Worm (Caenorhabditis elegans) whole organism, late embryonic: ENCODE results near the gene srw-53.

Source experiments
- F13H6.1 ChIP-seq: sonication (generic microtip); optimal IDR thresholded peaks from 2 replicates; lab custom pipeline; 2016; ENCODE audit warnings: missing genetic modification characterization, missing compliant biosample characterization
- ama-1 ChIP-seq: fragments of 150-350 bp; optimal IDR thresholded peaks from 2 replicates; lab custom pipeline; 2014
- elt-2 ChIP-seq: sonication (generic microtip); optimal IDR thresholded peaks from 2 replicates; lab custom pipeline; 2016; ENCODE audit warnings: missing genetic modification reagents, missing genetic modification characterization, missing compliant biosample characterization
- elt-4 ChIP-seq: sonication (generic microtip); optimal IDR thresholded peaks from 2 replicates; lab custom pipeline; 2016; ENCODE audit warnings: missing genetic modification characterization, missing compliant biosample characterization
- ets-4 ChIP-seq: sonication (generic microtip); optimal IDR thresholded peaks from 2 replicates; lab custom pipeline; 2016; ENCODE audit warnings: missing genetic modification characterization, missing compliant biosample characterization
- eyg-1 ChIP-seq: sonication (generic microtip); optimal IDR thresholded peaks from 2 replicates; lab custom pipeline; 2016; ENCODE audit warnings: missing genotype, missing genetic modification characterization, missing compliant biosample characterization
- hlh-15 ChIP-seq: sonication (generic microtip); optimal IDR thresholded peaks from 2 replicates; lab custom pipeline; 2016; ENCODE audit warnings: missing genetic modification characterization, missing compliant biosample characterization
- hlh-30 ChIP-seq: sonication (generic microtip); optimal IDR thresholded peaks from 2 replicates; lab custom pipeline; 2017; ENCODE audit warnings: antibody characterized with exemption, missing genetic modification characterization, missing compliant biosample characterization; ENCODE audit not compliant: insufficient read depth
- rnt-1 ChIP-seq: sonication (generic microtip); optimal IDR thresholded peaks from 2 replicates; lab custom pipeline; 2016; ENCODE audit warnings: missing genetic modification characterization, missing compliant biosample characterization
- unc-3 ChIP-seq, 2 experiments: fragments of 200-800 bp in 1 of 2; sonication (Bioruptor generic) in 1 of 2; sonication (generic microtip) in 1 of 2; conservative IDR thresholded peaks in 1 of 2; optimal IDR thresholded peaks in 1 of 2; 2 replicates each; pipeline versions ENCODE4 v1.3.6 to Lab custom; 2016 to 2022; ENCODE audit warnings: missing compliant biosample characterization in 2 of 2, missing genetic modification characterization in 2 of 2, missing genetic modification reagents in 1 of 2
- ztf-16 ChIP-seq: sonication (generic microtip); optimal IDR thresholded peaks from 2 replicates; lab custom pipeline; 2017; ENCODE audit warnings: missing genetic modification characterization, missing compliant biosample characterization

DNA sequence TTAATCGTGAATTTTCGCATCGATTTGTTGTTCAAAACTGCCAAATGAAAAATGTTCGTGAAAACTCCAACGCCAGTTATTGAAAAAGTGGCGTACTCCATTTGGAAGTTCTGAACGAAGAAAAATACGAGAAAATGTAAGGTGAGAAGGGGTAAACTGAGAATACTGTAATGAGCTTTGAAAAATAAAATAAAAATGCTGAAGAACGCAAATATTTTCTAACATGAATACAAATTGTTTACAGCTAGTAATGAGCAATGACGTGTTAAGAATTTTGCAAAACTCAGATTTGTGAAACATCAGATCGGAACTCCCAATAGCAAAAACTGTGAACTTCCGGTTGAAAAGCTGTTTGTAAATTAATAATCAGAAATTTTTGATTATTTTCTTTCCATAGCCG is 10.8 kb upstream of the srw-53 start, which contains the start of gene srw-26:
- TF ChIP-seq elt-4 (tag; lab: Kevin White, UChicago) = no peak
- TF ChIP-seq rnt-1 (tag; lab: Kevin White, UChicago) = no peak
- TF ChIP-seq ztf-16 (tag; lab: Kevin White, UChicago) = no peak
- no peak for TF ChIP-seq ama-1 (lab: Kevin White, UChicago)
- TF ChIP-seq hlh-30 (tag; lab: Kevin White, UChicago) = no peak
- no peak for TF ChIP-seq elt-2
- TF ChIP-seq hlh-15 (tag; lab: Kevin White, UChicago) = no peak
- no peak for TF ChIP-seq F13H6.1
- no peak for TF ChIP-seq eyg-1 (tag; lab: Kevin White, UChicago)
- TF ChIP-seq unc-3 (GFP tag; conservative IDR thresholded peaks at IDR 0.05; lab: Robert Waterston, UW) = no peak
- no peak for TF ChIP-seq unc-3 (tag; optimal IDR thresholded peaks at IDR 0.05; lab: Kevin White, UChicago)
- no peak for TF ChIP-seq ets-4 (tag; lab: Kevin White, UChicago)
